Worm (Caenorhabditis elegans) whole organism, midembryonic: ENCODE data around the gene sdz-13.

Source experiments
- T22C8.4 ChIP-seq: fragments of 200-800 bp; sonication (Bioruptor generic); IDR thresholded peaks from 2 replicates; pipeline ENCODE4 v1.3.6; 2022; ENCODE audit warnings: missing genetic modification characterization, missing compliant biosample characterization
- cog-1 ChIP-seq: sonication (generic microtip); optimal IDR thresholded peaks from 2 replicates; lab custom pipeline; 2016; ENCODE audit warnings: missing genetic modification characterization, missing compliant biosample characterization
- flt-1 ChIP-seq: fragments of 200-800 bp; sonication (Bioruptor generic); IDR thresholded peaks from 2 replicates; pipeline ENCODE4 v1.3.6; 2022; ENCODE audit warnings: missing genetic modification characterization, missing compliant biosample characterization
- klf-2 ChIP-seq: fragments of 200-800 bp; sonication (Bioruptor generic); conservative IDR thresholded peaks from 2 replicates; pipeline ENCODE4 v1.3.6; 2022; ENCODE audit warnings: missing genetic modification reagents, missing genetic modification characterization, missing compliant biosample characterization
- ref-1 ChIP-seq: fragments of 200-800 bp; sonication (Bioruptor generic); conservative IDR thresholded peaks from 2 replicates; pipeline ENCODE4 v1.3.6; 2022; ENCODE audit warnings: missing genetic modification reagents, missing genetic modification characterization, missing compliant biosample characterization
- ztf-23 ChIP-seq: fragments of 200-800 bp; sonication (Bioruptor generic); IDR thresholded peaks from 2 replicates; pipeline ENCODE4 v1.3.6; 2022; ENCODE audit warnings: missing genetic modification reagents, missing genetic modification characterization, missing compliant biosample characterization
- ztf-29 ChIP-seq: fragments of 200-800 bp; sonication (Bioruptor generic); IDR thresholded peaks from 2 replicates; pipeline ENCODE4 v1.3.6; 2022; ENCODE audit warnings: missing genetic modification reagents, missing genetic modification characterization, missing compliant biosample characterization

ce11 chrIV:10851833-10852232 lies 27.6 kb downstream of the sdz-13 start, which contains the start of gene T11G6.4:
- TF ChIP-seq ztf-23 (GFP tag; lab: Robert Waterston, UW) (no peak), klf-2 (GFP tag; lab: Robert Waterston, UW) (no peak), cog-1 (tag; lab: Kevin White, UChicago) (no peak), T22C8.4 (GFP tag; lab: Robert Waterston, UW) (no peak), ztf-29 (GFP tag; lab: Robert Waterston, UW) (no peak), flt-1 (GFP tag; lab: Robert Waterston, UW) (no peak), ref-1 (no peak)
